Worm (Caenorhabditis elegans) whole organism, L2 larva: ENCODE results near the gene srw-48.

Experiments used
- C34F6.9 ChIP-seq: fragments of 150-350 bp; optimal IDR thresholded peaks from 2 replicates; lab custom pipeline; 2014; ENCODE audit warnings: missing biosample characterization, missing genetic modification characterization
- F13H6.1 ChIP-seq: sonication (generic microtip); optimal IDR thresholded peaks from 2 replicates; lab custom pipeline; 2016; ENCODE audit warnings: missing genetic modification characterization, missing compliant biosample characterization
- R02D3.7 ChIP-seq: fragments of 150-350 bp; optimal IDR thresholded peaks from 2 replicates; lab custom pipeline; 2014; ENCODE audit warnings: missing biosample characterization, missing genetic modification characterization
- aly-2 ChIP-seq: fragments of 150-350 bp; optimal IDR thresholded peaks from 2 replicates; lab custom pipeline; 2014; ENCODE audit warnings: missing biosample characterization, missing genetic modification characterization
- blmp-1 ChIP-seq: sonication (generic microtip); optimal IDR thresholded peaks from 2 replicates; lab custom pipeline; 2017; ENCODE audit warnings: missing genetic modification characterization, mild to moderate bottlenecking, missing compliant biosample characterization, antibody characterized with exemption, moderate library complexity; ENCODE audit not compliant: insufficient read depth
- crh-2 ChIP-seq: sonication (generic microtip); optimal IDR thresholded peaks from 2 replicates; lab custom pipeline; 2017; ENCODE audit warnings: missing biosample characterization, missing genetic modification characterization
- dmd-4 ChIP-seq: sonication (generic microtip); optimal IDR thresholded peaks from 2 replicates; lab custom pipeline; 2017; ENCODE audit warnings: missing biosample characterization, missing genetic modification characterization
- egl-27 ChIP-seq: sonication (generic microtip); optimal IDR thresholded peaks from 3 replicates; lab custom pipeline; 2017; ENCODE audit warnings: missing biosample characterization, missing genetic modification reagents, missing genetic modification characterization
- elt-1 ChIP-seq: fragments of 150-350 bp; optimal IDR thresholded peaks from 2 replicates; lab custom pipeline; 2014; ENCODE audit warnings: missing biosample characterization, missing genetic modification characterization
- fos-1 ChIP-seq: fragments of 150-350 bp; optimal IDR thresholded peaks from 2 replicates; lab custom pipeline; 2014; ENCODE audit warnings: missing biosample characterization, missing genetic modification characterization
- gmeb-1 ChIP-seq: fragments of 150-350 bp; optimal IDR thresholded peaks from 2 replicates; lab custom pipeline; 2014; ENCODE audit warnings: missing biosample characterization, missing genetic modification characterization
- lin-11 ChIP-seq: fragments of 150-350 bp; sonication (generic microtip); optimal IDR thresholded peaks from 2 replicates; lab custom pipeline; 2014; ENCODE audit warnings: missing biosample characterization, missing genetic modification characterization, inconsistent platforms, mixed read lengths
- lin-13 ChIP-seq: fragments of 150-350 bp; optimal IDR thresholded peaks from 2 replicates; lab custom pipeline; 2014; ENCODE audit warnings: missing biosample characterization, missing genetic modification reagents, missing genetic modification characterization
- lin-39 ChIP-seq: fragments of 150-350 bp; optimal IDR thresholded peaks from 2 replicates; lab custom pipeline; 2014; ENCODE audit warnings: missing biosample characterization, missing genetic modification reagents, missing genetic modification characterization
- lsy-2 ChIP-seq, 2 experiments: fragments of 150-350 bp in 1 of 2; sonication (generic microtip) in 1 of 2; optimal IDR thresholded peaks; 2 replicates each; lab custom pipeline; 2014 to 2017; ENCODE audit warnings: missing biosample characterization in 2 of 2, missing genetic modification characterization in 2 of 2
- mab-5 ChIP-seq: fragments of 150-350 bp; optimal IDR thresholded peaks from 2 replicates; lab custom pipeline; 2014; ENCODE audit warnings: missing biosample characterization, missing genetic modification characterization
- mbf-1 ChIP-seq: sonication (generic microtip); optimal IDR thresholded peaks from 2 replicates; lab custom pipeline; 2017; ENCODE audit warnings: missing biosample characterization, missing genetic modification characterization
- mdl-1 ChIP-seq, 2 experiments: fragments of 150-350 bp in 1 of 2; sonication (generic microtip) in 1 of 2; optimal IDR thresholded peaks; 2 replicates each; lab custom pipeline; 2017; ENCODE audit warnings: missing biosample characterization in 2 of 2, missing genetic modification characterization in 2 of 2
- nhr-10 ChIP-seq: sonication (generic microtip); optimal IDR thresholded peaks from 2 replicates; lab custom pipeline; 2017; ENCODE audit warnings: missing biosample characterization, missing genetic modification characterization
- nhr-11 ChIP-seq: fragments of 150-350 bp; optimal IDR thresholded peaks from 2 replicates; lab custom pipeline; 2014; ENCODE audit warnings: missing biosample characterization, missing genetic modification characterization
- nhr-21 ChIP-seq: fragments of 150-350 bp; optimal IDR thresholded peaks from 2 replicates; lab custom pipeline; 2014; ENCODE audit warnings: missing biosample characterization, missing genetic modification characterization
- nhr-23 ChIP-seq: fragments of 150-350 bp; optimal IDR thresholded peaks from 2 replicates; lab custom pipeline; 2014; ENCODE audit warnings: missing biosample characterization, missing genetic modification reagents, missing genetic modification characterization
- nhr-25 ChIP-seq: fragments of 150-350 bp; sonication (generic microtip); optimal IDR thresholded peaks from 3 replicates; lab custom pipeline; 2014; ENCODE audit warnings: missing biosample characterization, missing genetic modification characterization
- nhr-6 ChIP-seq: fragments of 150-350 bp; optimal IDR thresholded peaks from 2 replicates; lab custom pipeline; 2014; ENCODE audit warnings: missing biosample characterization, missing genetic modification characterization
- nhr-77 ChIP-seq: fragments of 150-350 bp; optimal IDR thresholded peaks from 2 replicates; lab custom pipeline; 2014; ENCODE audit warnings: missing biosample characterization, missing genetic modification characterization
- peb-1 ChIP-seq: fragments of 150-350 bp; optimal IDR thresholded peaks from 2 replicates; lab custom pipeline; 2014; ENCODE audit warnings: missing biosample characterization, missing genetic modification characterization
- sem-4 ChIP-seq: fragments of 150-350 bp; optimal IDR thresholded peaks from 2 replicates; lab custom pipeline; 2014; ENCODE audit warnings: missing biosample characterization, missing genetic modification reagents, missing genetic modification characterization
- skn-1 ChIP-seq: sonication (generic microtip); optimal IDR thresholded peaks from 2 replicates; lab custom pipeline; 2017; ENCODE audit warnings: missing biosample characterization, missing genetic modification characterization
- sma-3 ChIP-seq: sonication (generic microtip); optimal IDR thresholded peaks from 2 replicates; lab custom pipeline; 2016; ENCODE audit warnings: missing genetic modification reagents, missing genetic modification characterization, missing compliant biosample characterization
- sma-9 ChIP-seq, 2 experiments: fragments of 150-350 bp in 1 of 2; sonication (generic microtip) in 1 of 2; optimal IDR thresholded peaks; 2 replicates each; lab custom pipeline; 2014 to 2016; ENCODE audit warnings: missing genetic modification characterization in 2 of 2, mild to moderate bottlenecking in 1 of 2, missing biosample characterization in 1 of 2, missing compliant biosample characterization in 1 of 2, missing genetic modification reagents in 1 of 2, moderate library complexity in 1 of 2
- unc-39 ChIP-seq: fragments of 150-350 bp; optimal IDR thresholded peaks from 2 replicates; lab custom pipeline; 2014; ENCODE audit warnings: missing biosample characterization, missing genetic modification characterization
- unc-55 ChIP-seq: fragments of 150-350 bp; sonication (generic microtip); optimal IDR thresholded peaks from 3 replicates; lab custom pipeline; 2014; ENCODE audit warnings: missing biosample characterization, missing genetic modification reagents, missing genetic modification characterization
- unc-62 ChIP-seq: fragments of 150-350 bp; optimal IDR thresholded peaks from 2 replicates; lab custom pipeline; 2014; ENCODE audit warnings: missing biosample characterization, missing genetic modification reagents, missing genetic modification characterization
- zag-1 ChIP-seq: fragments of 150-350 bp; optimal IDR thresholded peaks from 2 replicates; lab custom pipeline; 2014; ENCODE audit warnings: missing biosample characterization, missing genetic modification characterization
- ztf-11 ChIP-seq: sonication (generic microtip); optimal IDR thresholded peaks from 2 replicates; lab custom pipeline; 2017; ENCODE audit warnings: missing biosample characterization, missing genetic modification characterization
- ztf-4 ChIP-seq: fragments of 150-350 bp; optimal IDR thresholded peaks from 2 replicates; lab custom pipeline; 2014; ENCODE audit warnings: missing biosample characterization, missing genetic modification characterization

srw-48 gene

DNA sequence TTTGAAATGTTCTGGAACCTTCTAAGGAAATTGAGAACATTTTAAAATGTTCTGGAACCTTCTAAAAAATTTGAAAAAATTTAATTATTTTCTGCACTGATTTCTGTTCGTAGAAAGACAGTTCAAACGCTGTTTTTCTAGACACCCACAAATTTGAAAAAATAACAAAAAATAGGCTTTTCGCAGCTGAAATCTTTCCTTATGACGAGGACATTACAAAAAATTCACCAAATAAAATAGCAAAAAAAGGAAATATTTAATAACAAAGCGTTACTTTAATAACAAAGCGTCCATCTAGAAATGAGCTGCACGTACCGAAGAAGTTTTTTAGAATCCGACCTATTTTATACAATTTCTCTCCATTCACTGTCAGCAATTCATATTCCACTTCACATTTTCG, 22.8 kb downstream of the srw-48 start, which contains the start of gene srh-141:
Gene srh-141, plus strand, starts transcription at position 301 of the 400 bp plus-strand sequence.
- TF ChIP-seq egl-27 (tag; lab: Kevin White, UChicago) (no peak), unc-55 (no peak), fos-1 (tag; lab: Kevin White, UChicago) (no peak), blmp-1 (tag; lab: Kevin White, UChicago) (no peak), nhr-11 (tag; lab: Kevin White, UChicago) (no peak), aly-2 (tag; lab: Kevin White, UChicago) (no peak), C34F6.9 (tag; lab: Kevin White, UChicago) (no peak)

ce11 chrV:16445676-16446075, 24.9 kb downstream of the srw-48 start, which contains the start of gene T08G3.6:
T08G3.6 (plus strand) TSS chrV:16445976.
- no peak for TF ChIP-seq R02D3.7
- no peak for TF ChIP-seq peb-1
- no peak for TF ChIP-seq unc-62 (GFP tag; lab: Kevin White, UChicago)
- TF ChIP-seq nhr-6 (tag; lab: Kevin White, UChicago), result no peak
- TF ChIP-seq lin-39 (tag; lab: Kevin White, UChicago), result no peak
- TF ChIP-seq mbf-1 (tag; lab: Kevin White, UChicago), result no peak
- no peak for TF ChIP-seq sma-3 (GFP tag; lab: Kevin White, UChicago)
- TF ChIP-seq mab-5 (tag; lab: Kevin White, UChicago), result no peak
- TF ChIP-seq gmeb-1 (tag; lab: Kevin White, UChicago), result no peak
- no peak for TF ChIP-seq nhr-23 (tag; lab: Kevin White, UChicago)
- no peak for TF ChIP-seq egl-27 (tag; lab: Kevin White, UChicago)
- TF ChIP-seq F13H6.1 (tag; lab: Kevin White, UChicago), result no peak
- no peak for TF ChIP-seq lin-13 (GFP tag; lab: Kevin White, UChicago)
- TF ChIP-seq nhr-25 (tag; lab: Kevin White, UChicago), result no peak
- TF ChIP-seq elt-1 (tag; lab: Kevin White, UChicago), result no peak
- no peak for TF ChIP-seq ztf-4
- no peak for TF ChIP-seq ztf-11
- no peak for TF ChIP-seq nhr-77 (tag; lab: Kevin White, UChicago)

DNA sequence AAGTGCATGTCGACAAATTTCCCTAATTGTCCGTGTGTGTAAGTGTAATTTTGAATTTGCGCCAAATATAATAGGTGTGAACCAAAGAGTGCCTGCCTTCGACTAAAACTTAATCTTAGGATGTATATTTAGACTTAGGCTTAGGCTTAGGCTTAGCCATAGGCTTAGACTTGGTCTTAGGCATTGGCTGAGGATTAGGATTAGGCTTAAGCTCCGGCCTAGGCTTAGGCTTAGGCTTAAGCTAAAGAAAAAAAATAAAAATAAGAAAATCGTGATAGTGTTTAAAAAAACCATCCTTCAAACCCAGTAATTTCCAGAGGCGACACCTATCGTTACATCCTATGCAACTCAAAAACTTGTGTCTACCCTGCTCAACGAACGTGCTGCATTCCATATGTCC, 25.4 kb downstream of the srw-48 start:
- TF ChIP-seq lin-11 (tag; lab: Kevin White, UChicago), result no peak
- TF ChIP-seq lin-13 (GFP tag; lab: Kevin White, UChicago), result no peak
- no peak for TF ChIP-seq nhr-11 (tag; lab: Kevin White, UChicago)
- TF ChIP-seq sem-4 (tag; lab: Kevin White, UChicago), result no peak
- no peak for TF ChIP-seq nhr-21 (tag; lab: Kevin White, UChicago)
- TF ChIP-seq zag-1 (tag; lab: Kevin White, UChicago), result no peak
- no peak for TF ChIP-seq elt-1 (tag; lab: Kevin White, UChicago)
- TF ChIP-seq dmd-4, result no peak
- no peak for TF ChIP-seq sma-3 (GFP tag; lab: Kevin White, UChicago)
- TF ChIP-seq unc-39 (tag; lab: Kevin White, UChicago), result no peak

DNA sequence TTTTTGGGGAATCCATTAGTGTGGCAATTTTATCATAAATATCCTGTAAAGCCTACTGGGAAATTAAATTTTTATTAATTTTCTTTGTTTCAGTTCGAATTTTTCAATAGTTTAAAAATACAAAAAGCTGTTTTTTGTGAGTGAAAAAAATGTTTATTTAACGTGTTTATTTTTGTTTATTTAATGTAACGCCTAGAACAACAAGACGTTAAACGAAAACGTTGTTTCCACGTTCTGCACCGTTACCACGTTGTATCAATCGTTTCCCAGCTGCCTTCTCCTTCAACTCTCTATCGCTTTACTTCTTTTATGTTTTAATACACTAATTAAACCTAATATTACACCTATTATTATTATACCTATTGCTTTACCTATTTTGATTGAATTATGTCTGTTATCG, 26.9 kb downstream of the srw-48 start, which contains the start of gene T08G3.13:
Gene T08G3.13, plus strand, starts transcription at position 301 of the 400 bp plus-strand sequence.
- no peak for TF ChIP-seq nhr-11 (tag; lab: Kevin White, UChicago)
- TF ChIP-seq ztf-11, result no peak
- no peak for TF ChIP-seq mdl-1 (tag; optimal IDR thresholded peaks at IDR 0.05; lab: Kevin White, UChicago)
- no peak for TF ChIP-seq nhr-77 (tag; lab: Kevin White, UChicago)
- TF ChIP-seq unc-55, result no peak
- TF ChIP-seq gmeb-1 (tag; lab: Kevin White, UChicago), result no peak
- TF ChIP-seq nhr-10 (tag; lab: Kevin White, UChicago), result no peak
- TF ChIP-seq zag-1 (tag; lab: Kevin White, UChicago), result no peak

- TF ChIP-seq nhr-11 (tag; lab: Kevin White, UChicago), result no peak
- no peak for TF ChIP-seq ztf-11
- no peak for TF ChIP-seq nhr-21 (tag; lab: Kevin White, UChicago)
Observed at ce11 chrV:16455065-16455464, 34.3 kb downstream of the srw-48 start, which contains the start of gene str-14. str-14 (minus strand) TSS chrV:16455165.

DNA sequence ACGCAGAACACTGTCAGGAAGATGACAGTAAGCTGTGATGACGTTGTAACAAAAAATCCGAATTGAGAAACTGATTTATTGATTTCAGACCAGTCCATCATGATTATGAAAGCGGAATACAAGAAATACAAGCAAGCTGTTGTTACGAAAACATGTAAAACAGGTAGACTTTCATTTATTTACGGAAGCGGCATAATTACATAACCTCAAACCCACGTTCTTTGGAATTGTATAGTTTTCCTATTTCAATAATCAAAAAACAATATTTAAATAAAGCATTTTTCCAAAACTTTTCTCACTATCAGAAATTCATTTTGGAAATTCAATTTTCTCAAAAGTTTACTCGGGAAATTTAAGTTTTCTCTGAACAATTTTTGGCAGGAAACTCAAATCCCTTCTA, 37.9 kb downstream of the srw-48 start, which contains the start of gene str-15:
Gene str-15, minus strand, starts transcription at position 101 of the 400 bp plus-strand sequence.
- no peak for TF ChIP-seq lsy-2 (tag; optimal IDR thresholded peaks at IDR 0.05; lab: Kevin White, UChicago)
- no peak for TF ChIP-seq sma-9 (GFP tag; optimal IDR thresholded peaks at IDR 0.05; lab: Kevin White, UChicago)
- no peak for TF ChIP-seq sma-9 (tag; optimal IDR thresholded peaks at IDR 0.05; lab: Kevin White, UChicago)
- no peak for TF ChIP-seq sem-4 (tag; lab: Kevin White, UChicago)
- TF ChIP-seq nhr-6 (tag; lab: Kevin White, UChicago), result no peak
- no peak for TF ChIP-seq crh-2 (tag; lab: Kevin White, UChicago)
- TF ChIP-seq unc-55, result no peak
- no peak for TF ChIP-seq nhr-21 (tag; lab: Kevin White, UChicago)
- TF ChIP-seq ztf-4, result no peak
- TF ChIP-seq skn-1, result no peak
